Fruit fly (Drosophila melanogaster) whole organism, adult: ENCODE results near the gene CG33978.

Source experiments
- CG11617 ChIP-seq: fragments of 200-800 bp; sonication (Bioruptor generic); optimal IDR thresholded peaks from 2 replicates; lab custom pipeline; 2017; ENCODE audit warnings: mild to moderate bottlenecking, missing biosample characterization, missing genetic modification reagents, missing genetic modification characterization
- CG12768 ChIP-seq: fragments of 200-800 bp; sonication (Bioruptor generic); optimal IDR thresholded peaks from 2 replicates; lab custom pipeline; 2017; ENCODE audit warnings: missing biosample characterization, missing genetic modification characterization, mild to moderate bottlenecking, moderate library complexity, missing genetic modification reagents
- CG1620 ChIP-seq: fragments of 200-800 bp; sonication (Bioruptor generic); optimal IDR thresholded peaks from 2 replicates; lab custom pipeline; 2016; ENCODE audit warnings: missing biosample characterization, missing genetic modification characterization
- CG33017 ChIP-seq: fragments of 200-800 bp; sonication (Bioruptor generic); optimal IDR thresholded peaks from 2 replicates; lab custom pipeline; 2018; ENCODE audit warnings: missing biosample characterization, mild to moderate bottlenecking, missing genetic modification characterization, moderate library complexity
- CG7045 ChIP-seq: fragments of 200-800 bp; sonication (Bioruptor generic); optimal IDR thresholded peaks from 2 replicates; lab custom pipeline; 2017; ENCODE audit warnings: missing biosample characterization, mild to moderate bottlenecking, missing genetic modification characterization
- Hr96 ChIP-seq: fragments of 200-800 bp; sonication (Bioruptor generic); optimal IDR thresholded peaks from 2 replicates; lab custom pipeline; 2016; ENCODE audit warnings: missing biosample characterization, missing genetic modification characterization
- Mnt ChIP-seq: fragments of 200-800 bp; sonication (Bioruptor generic); optimal IDR thresholded peaks from 2 replicates; lab custom pipeline; 2016; ENCODE audit warnings: missing biosample characterization, mild to moderate bottlenecking, missing genetic modification characterization
- cic ChIP-seq: fragments of 200-800 bp; sonication (Bioruptor generic); optimal IDR thresholded peaks from 2 replicates; lab custom pipeline; 2017; ENCODE audit warnings: missing biosample characterization, mild to moderate bottlenecking, missing genetic modification characterization, moderate library complexity
- cnc ChIP-seq, 2 experiments: fragments of >200 bp; optimal IDR thresholded peaks; 2 replicates each; lab custom pipeline; 2017
- kay ChIP-seq: fragments of 200-800 bp; sonication (Bioruptor generic); peaks from one replicate; lab custom pipeline; 2016; ENCODE audit warnings: missing biosample characterization, missing genetic modification characterization, borderline replicate concordance
- ovo ChIP-seq: fragments of 200-800 bp; sonication (Bioruptor generic); optimal IDR thresholded peaks from 2 replicates; lab custom pipeline; 2016; ENCODE audit warnings: missing biosample characterization, missing genetic modification characterization
- pad ChIP-seq: fragments of 200-800 bp; sonication (Bioruptor generic); optimal IDR thresholded peaks from 3 replicates; lab custom pipeline; 2017; ENCODE audit warnings: missing biosample characterization, missing genetic modification characterization, mild to moderate bottlenecking, moderate library complexity, missing genetic modification reagents
- toe ChIP-seq: fragments of 200-800 bp; sonication (Bioruptor generic); optimal IDR thresholded peaks from 2 replicates; lab custom pipeline; 2016; ENCODE audit warnings: missing biosample characterization, missing genetic modification characterization

DNA sequence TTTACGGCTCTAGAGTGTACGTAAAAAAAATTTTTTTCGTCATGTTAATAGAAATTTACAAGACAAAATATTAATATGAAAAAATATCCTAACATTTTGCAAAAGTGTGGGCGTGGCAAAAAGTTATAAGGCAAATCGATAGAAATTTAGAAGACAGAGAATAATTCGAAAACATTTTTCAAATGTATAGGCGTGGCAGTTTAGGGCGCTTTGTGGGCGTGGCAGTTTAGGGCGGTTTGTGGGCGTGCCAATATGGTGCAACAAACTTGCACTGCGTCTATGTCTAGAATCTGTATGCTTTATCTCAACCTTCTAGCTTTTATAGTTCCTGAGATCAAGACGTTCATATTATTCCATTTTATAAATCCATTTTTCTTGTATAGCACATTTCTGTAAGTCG lies 44.4 kb downstream of the CG33978 start:
- TF ChIP-seq kay (GFP tag; lab: Kevin White, UChicago) (no peak), ovo (GFP tag; lab: Kevin White, UChicago) (no peak), cic (GFP tag; lab: Kevin White, UChicago) (no peak), CG12768 (GFP tag; lab: Kevin White, UChicago) (no peak), CG7045 (GFP tag; lab: Kevin White, UChicago) (no peak), Mnt (GFP tag; lab: Kevin White, UChicago) (no peak), CG11617 (GFP tag; lab: Kevin White, UChicago) (no peak), cnc (optimal IDR thresholded peaks at IDR 0.05; lab: Kevin White, UChicago) (no peak), CG33017 (tag; lab: Kevin White, UChicago) (no peak), Hr96 (GFP tag; lab: Kevin White, UChicago) (no peak), CG1620 (GFP tag; lab: Kevin White, UChicago) (no peak), pad (no peak), toe (no peak)
